Fruit fly (Drosophila melanogaster) whole organism, pupa: Measurements from ENCODE around the gene Dus2.

Source experiments
- CG12605 ChIP-seq: fragments of 200-800 bp; sonication (Bioruptor generic); IDR thresholded peaks from 2 replicates; pipeline ENCODE4 v1.3.6; 2022; ENCODE audit warnings: missing biosample characterization, missing genetic modification characterization
- CG13204 ChIP-seq: fragments of 200-800 bp; sonication (Bioruptor generic); optimal IDR thresholded peaks from 2 replicates; lab custom pipeline; 2018; ENCODE audit warnings: missing biosample characterization, mild to moderate bottlenecking, missing genetic modification characterization, moderate library complexity
- CG15710 ChIP-seq: fragments of 200-800 bp; sonication (Bioruptor generic); optimal IDR thresholded peaks from 2 replicates; lab custom pipeline; 2018; ENCODE audit warnings: missing biosample characterization, mild to moderate bottlenecking, missing genetic modification characterization, moderate library complexity
- CG17806 ChIP-seq: fragments of 200-800 bp; sonication (Bioruptor generic); optimal IDR thresholded peaks from 2 replicates; lab custom pipeline; 2018; ENCODE audit warnings: missing biosample characterization, mild to moderate bottlenecking, missing genetic modification characterization, moderate library complexity
- CG4496 ChIP-seq: fragments of 200-800 bp; sonication (Bioruptor generic); IDR thresholded peaks from 3 replicates; pipeline ENCODE4 v1.3.6; 2022; ENCODE audit warnings: missing biosample characterization, missing genetic modification characterization
- CG8301 ChIP-seq: fragments of 200-800 bp; sonication (Bioruptor generic); optimal IDR thresholded peaks from 2 replicates; lab custom pipeline; 2018; ENCODE audit warnings: missing biosample characterization, mild to moderate bottlenecking, missing genetic modification characterization
- D1 ChIP-seq: fragments of 200-800 bp; sonication (Bioruptor generic); optimal IDR thresholded peaks from 2 replicates; lab custom pipeline; 2018; ENCODE audit warnings: missing biosample characterization, mild to moderate bottlenecking, missing genetic modification characterization, moderate library complexity
- EcR ChIP-seq: fragments of 200-800 bp; sonication (Bioruptor generic); optimal IDR thresholded peaks from 3 replicates; lab custom pipeline; 2019; ENCODE audit warnings: missing biosample characterization, missing genetic modification characterization, mild to moderate bottlenecking, moderate library complexity, missing genetic modification reagents
- fd96Ca ChIP-seq: fragments of 200-800 bp; sonication (Bioruptor generic); IDR thresholded peaks from 3 replicates; pipeline ENCODE4 v1.3.6; 2022; ENCODE audit warnings: missing biosample characterization, missing genetic modification characterization
- gl ChIP-seq: fragments of 200-800 bp; sonication (Bioruptor generic); optimal IDR thresholded peaks from 2 replicates; lab custom pipeline; 2018; ENCODE audit warnings: missing biosample characterization, mild to moderate bottlenecking, missing genetic modification characterization

- TF ChIP-seq D1 (tag; lab: Kevin White, UChicago) (no peak), CG15710 (tag; lab: Kevin White, UChicago) (peak; percentile 87), CG12605 (0 out of 2 replicates have a peak, but pooled peaks have one; percentile 48), fd96Ca (GFP tag; lab: Robert Waterston, UW) (peak; percentile 91), CG8301 (tag; lab: Kevin White, UChicago) (peak; percentile 81), gl (tag; lab: Kevin White, UChicago) (peak; percentile 64), EcR (no peak), CG13204 (GFP tag; lab: Kevin White, UChicago) (no peak), CG17806 (tag; lab: Kevin White, UChicago) (peak; percentile 83), CG4496 (peak; percentile 91)
Measured at dm6 chrX:14237873-14238394, at the start of gene Dus2, which contains the start of gene Fbxl4.
